Worm (Caenorhabditis elegans) whole organism, L4/young adult: ENCODE results near the gene C37H5.5.

ENCODE experiments used
- dao-5 ChIP-seq: sonication (generic microtip); optimal IDR thresholded peaks from 2 replicates; lab custom pipeline; 2016; ENCODE audit warnings: missing genotype, missing genetic modification characterization, moderate library complexity, missing compliant biosample characterization
- him-1 ChIP-seq: sonication (generic microtip); optimal IDR thresholded peaks from 2 replicates; lab custom pipeline; 2016; ENCODE audit warnings: missing genotype, missing genetic modification reagents, missing genetic modification characterization, missing compliant biosample characterization

DNA sequence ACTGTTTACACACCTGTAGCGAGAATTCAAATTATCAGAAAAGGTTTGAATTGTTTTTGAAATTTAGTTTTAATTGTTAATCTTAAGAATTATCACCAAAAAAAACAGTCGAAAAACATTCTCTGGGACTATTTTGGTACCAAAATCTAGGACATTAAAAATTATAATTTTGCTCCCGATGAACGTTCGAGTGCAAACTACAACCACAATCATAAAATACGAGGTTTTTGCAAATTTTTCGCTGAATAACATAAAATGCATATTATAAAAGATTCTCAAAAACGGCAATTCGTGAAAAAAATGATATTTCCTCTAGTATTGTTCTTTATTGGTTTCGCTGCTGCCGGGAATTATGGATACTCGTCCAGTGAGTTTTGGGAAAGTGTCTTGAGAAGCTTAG is 36.8 kb upstream of the C37H5.5 start, which contains the start of gene R02F11.12:
- TF ChIP-seq him-1 (tag; lab: Kevin White, UChicago) = no peak
- TF ChIP-seq dao-5 = no peak
